Worm (Caenorhabditis elegans): ENCODE data around the gene K12H4.2.
A peak's percentile ranks its signal among the peaks of the same experiment; 100 is the strongest.

Gene K12H4.2

DNA sequence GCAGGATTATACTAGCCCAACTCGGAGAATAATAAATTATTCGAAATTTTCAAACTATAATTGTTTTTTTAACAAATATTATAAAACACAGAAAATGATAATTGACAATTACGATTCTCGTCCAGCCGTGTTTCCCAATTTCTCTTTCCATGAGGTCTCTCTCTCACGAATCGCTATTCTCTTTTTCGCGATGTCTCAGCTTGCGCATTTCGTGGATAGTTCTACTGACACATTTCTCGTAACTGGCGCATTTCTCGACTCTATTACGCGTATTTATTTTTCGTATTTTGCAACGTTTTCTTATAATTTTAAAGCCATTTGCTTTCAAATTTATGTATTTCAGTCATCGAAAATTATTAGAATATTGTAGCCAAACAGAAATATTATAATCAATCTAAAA, 3.7 kb upstream of the K12H4.2 start (continued):
- TF ChIP-seq B0019.2 (GFP tag; conservative IDR thresholded peaks at IDR 0.05) (peak; percentile 94), nhr-80 (tag; optimal IDR thresholded peaks at IDR 0.05) (peak; percentile 99), F37B4.10 (GFP tag; IDR thresholded peaks at IDR 0.05) (peak; percentile 88; the same call in 1 of the 2 replicates), ztf-25 (GFP tag; IDR thresholded peaks at IDR 0.05) (peak; percentile 100), hsf-1 (GFP tag; IDR thresholded peaks at IDR 0.05) (peak; percentile 71), mes-4 (tag; optimal IDR thresholded peaks at IDR 0.05) (peak; percentile 52), sdz-38 (tag; optimal IDR thresholded peaks at IDR 0.05) (no peak), rec-8 (tag; optimal IDR thresholded peaks at IDR 0.05) (peak; percentile 93 to 99), bed-1 (GFP tag; IDR thresholded peaks at IDR 0.05) (no peak), tbx-9 (tag; optimal IDR thresholded peaks at IDR 0.05; ENCODE audit: borderline replicate concordance) (no peak), egrh-3 (GFP tag; IDR thresholded peaks at IDR 0.05) (peak; percentile 90), lsl-1 (GFP tag; optimal IDR thresholded peaks at IDR 0.05) (peak; percentile 91), dpl-1 (GFP tag; optimal IDR thresholded peaks at IDR 0.05) (peak; percentile 89), Y95B8A.8 (GFP tag; IDR thresholded peaks at IDR 0.05) (peak; percentile 98), madf-3 (GFP tag; IDR thresholded peaks at IDR 0.05) (peak; percentile 96), F49E8.2 (tag; optimal IDR thresholded peaks at IDR 0.05; ENCODE audit: insufficient read depth) (peak; percentile 97), F55B11.4 (tag; optimal IDR thresholded peaks at IDR 0.05; ENCODE audit: borderline replicate concordance, insufficient read depth) (no peak), bed-2 (GFP tag; IDR thresholded peaks at IDR 0.05) (peak; percentile 99), akir-1 (GFP tag; optimal IDR thresholded peaks at IDR 0.05) (peak; percentile 95), B0035.1 (tag; optimal IDR thresholded peaks at IDR 0.05) (peak; percentile 92), attf-5 (GFP tag; optimal IDR thresholded peaks at IDR 0.05) (peak; percentile 100), madf-8 (GFP tag; conservative IDR thresholded peaks at IDR 0.05) (peak; percentile 76), B0261.1 (tag; optimal IDR thresholded peaks at IDR 0.05) (peak; percentile 51), Y56A3A.18 (GFP tag; IDR thresholded peaks at IDR 0.05) (0 out of 2 replicates have a peak, but pooled peaks have one; percentile 58), lir-1 (GFP tag; conservative IDR thresholded peaks at IDR 0.05) (peak; percentile 94), B0336.3 (GFP tag; IDR thresholded peaks at IDR 0.05) (peak; percentile 90; the same call in 1 of the 2 replicates), hmg-1.2 (GFP tag; IDR thresholded peaks at IDR 0.05) (peak; percentile 88), mcd-1 (GFP tag; IDR thresholded peaks at IDR 0.05) (peak; percentile 93), lag-1 (GFP tag; IDR thresholded peaks at IDR 0.05) (no peak), lin-35 (GFP tag; optimal IDR thresholded peaks at IDR 0.05) (peak in 2 of 3 experiments; percentile 69 to 97), lin-54 (GFP tag; optimal IDR thresholded peaks at IDR 0.05) (peak; percentile 96), xnd-1 (tag; optimal IDR thresholded peaks at IDR 0.05) (no peak), ztf-3 (GFP tag; optimal IDR thresholded peaks at IDR 0.05) (peak; percentile 66), F23B12.7 (tag; optimal IDR thresholded peaks at IDR 0.05; ENCODE audit: insufficient read depth) (peak; percentile 99), mel-28 (tag; optimal IDR thresholded peaks at IDR 0.05; ENCODE audit: borderline replicate concordance) (peak; percentile 77), egl-44 (GFP tag; IDR thresholded peaks at IDR 0.05) (peak; percentile 93), pha-4 (tag; optimal IDR thresholded peaks at IDR 0.05) (peak; percentile 95), lin-26 (GFP tag; IDR thresholded peaks at IDR 0.05) (peak; percentile 97), unc-130 (GFP tag; optimal IDR thresholded peaks at IDR 0.05) (peak; percentile 99), Y53F4B.3 (GFP tag; IDR thresholded peaks at IDR 0.05) (peak; percentile 96), attf-6 (GFP tag; IDR thresholded peaks at IDR 0.05) (peak; percentile 82), zim-3 (tag; optimal IDR thresholded peaks at IDR 0.05) (peak; percentile 99), ets-4 (GFP tag; optimal IDR thresholded peaks at IDR 0.05) (peak; percentile 74), cebp-2 (GFP tag; IDR thresholded peaks at IDR 0.05) (no peak), ekl-4 (GFP tag; IDR thresholded peaks at IDR 0.05) (peak; percentile 93), sea-2 (GFP tag; IDR thresholded peaks at IDR 0.05) (no peak), hrde-1 (tag; optimal IDR thresholded peaks at IDR 0.05; ENCODE audit: borderline replicate concordance) (peak; percentile 93), K11D2.4 (GFP tag; IDR thresholded peaks at IDR 0.05) (peak; percentile 95; the same call in 1 of the 2 replicates)
